Fruit fly (Drosophila melanogaster): ENCODE results near the gene CG13856.

Gene CG13856

DNA sequence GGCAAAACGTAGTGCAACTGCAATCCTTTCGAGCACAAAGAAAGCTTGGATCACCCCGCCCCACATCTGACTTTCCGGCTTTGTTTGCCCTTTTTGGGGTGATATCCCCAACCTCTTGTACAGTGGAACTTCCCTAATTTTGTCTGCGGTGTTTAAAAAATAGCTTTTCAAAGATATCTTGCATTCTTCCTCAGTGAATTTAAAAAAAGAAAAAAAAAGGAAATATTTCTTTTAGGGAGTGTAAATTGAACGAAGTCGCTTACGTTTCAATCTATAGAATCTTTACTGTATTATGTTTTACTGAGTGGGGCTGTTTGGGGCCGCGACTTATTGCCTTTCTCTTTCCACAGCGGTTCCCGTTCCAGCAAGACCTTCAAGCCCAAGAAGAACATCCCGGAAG lies 19.2 kb downstream of the CG13856 start (continued):
- TF ChIP-seq sc (optimal IDR thresholded peaks at IDR 0.05) (no peak), sc (GFP tag; optimal IDR thresholded peaks at IDR 0.05) (no peak), trem (tag; optimal IDR thresholded peaks at IDR 0.05) (no peak), MESR4 (GFP tag; optimal IDR thresholded peaks at IDR 0.05) (no peak), E2f1 (GFP tag; IDR thresholded peaks at IDR 0.05) (peak; percentile 80), CG13424 (tag; optimal IDR thresholded peaks at IDR 0.05) (peak; percentile 66), chif (GFP tag; optimal IDR thresholded peaks at IDR 0.05) (peak; percentile 24 to 51), nerfin-1 (tag; optimal IDR thresholded peaks at IDR 0.05) (no peak), CG2202 (tag; optimal IDR thresholded peaks at IDR 0.05) (no peak), CG32772 (GFP tag; IDR thresholded peaks at IDR 0.05) (peak; percentile 79), CG9215 (GFP tag; IDR thresholded peaks at IDR 0.05) (peak; percentile 68), jing (GFP tag; optimal IDR thresholded peaks at IDR 0.05) (no peak), Abd-B (GFP tag; optimal IDR thresholded peaks at IDR 0.05) (no peak), Ssrp (tag; optimal IDR thresholded peaks at IDR 0.05) (peak; percentile 43), CG9817 (tag; optimal IDR thresholded peaks at IDR 0.05) (peak; percentile 75), Xbp1 (GFP tag; optimal IDR thresholded peaks at IDR 0.05) (peak; percentile 68), CG4730 (GFP tag; IDR thresholded peaks at IDR 0.05) (peak; percentile 48), Chrac-16 (GFP tag; optimal IDR thresholded peaks at IDR 0.05) (peak; percentile 37), Oaz (GFP tag; IDR thresholded peaks at IDR 0.05) (peak; percentile 35; the same call in 1 of the 2 replicates), Ada2b (GFP tag; IDR thresholded peaks at IDR 0.05) (peak; percentile 84), CG12942 (GFP tag; optimal IDR thresholded peaks at IDR 0.05) (no peak), CG2889 (GFP tag; IDR thresholded peaks at IDR 0.05) (peak; percentile 45), dati (GFP tag; IDR thresholded peaks at IDR 0.05) (peak; percentile 39; the same call in 1 of the 2 replicates), CG11456 (GFP tag; IDR thresholded peaks at IDR 0.05) (peak; percentile 87), kah (GFP tag; optimal IDR thresholded peaks at IDR 0.05) (no peak), CG11723 (GFP tag; optimal IDR thresholded peaks at IDR 0.05) (no peak), Hr3 (GFP tag; optimal IDR thresholded peaks at IDR 0.05) (peak; percentile 41), CG11093 (GFP tag; IDR thresholded peaks at IDR 0.05) (peak; percentile 53; the same call in 1 of the 3 replicates), CG4617 (GFP tag; optimal IDR thresholded peaks at IDR 0.05; ENCODE audit: borderline replicate concordance) (no peak), Ptx1 (GFP tag; IDR thresholded peaks at IDR 0.05) (peak; percentile 84), Oli (tag; optimal IDR thresholded peaks at IDR 0.05) (no peak), grn (GFP tag; optimal IDR thresholded peaks at IDR 0.05) (no peak), CG17361 (GFP tag; IDR thresholded peaks at IDR 0.05) (peak; percentile 47; the same call in 1 of the 3 replicates), CG33557 (GFP tag; optimal IDR thresholded peaks at IDR 0.05) (peak; percentile 32), maf-S (GFP tag; optimal IDR thresholded peaks at IDR 0.05) (peak; percentile 44), repo (GFP tag; optimal IDR thresholded peaks at IDR 0.05) (peak; percentile 51), CG8359 (GFP tag; optimal IDR thresholded peaks at IDR 0.05; ENCODE audit: borderline replicate concordance) (no peak), zfh2 (GFP tag; optimal IDR thresholded peaks at IDR 0.05) (peak; percentile 32), CG15479 (GFP tag; optimal IDR thresholded peaks at IDR 0.05) (no peak), br (optimal IDR thresholded peaks at IDR 0.05) (no peak), al (GFP tag; IDR thresholded peaks at IDR 0.05) (peak; percentile 64), Atf3 (GFP tag; optimal IDR thresholded peaks at IDR 0.05) (no peak), pros (GFP tag; optimal IDR thresholded peaks at IDR 0.05) (no peak), gcm (GFP tag; optimal IDR thresholded peaks at IDR 0.05) (peak; percentile 4), pan (optimal IDR thresholded peaks at IDR 0.05) (no peak), pan (GFP tag; optimal IDR thresholded peaks at IDR 0.05 in 1 of 2, IDR thresholded peaks at IDR 0.05 in 1 of 2) (peak in 1 of 2 experiments; percentile 86), Bteb2 (GFP tag; optimal IDR thresholded peaks at IDR 0.05) (peak; percentile 34), fru (optimal IDR thresholded peaks at IDR 0.05) (no peak), CG9932 (GFP tag; IDR thresholded peaks at IDR 0.05) (peak; percentile 77), CG8281 (tag; optimal IDR thresholded peaks at IDR 0.05) (no peak), kay (GFP tag; optimal IDR thresholded peaks at IDR 0.05) (peak; percentile 26), HLH3B (GFP tag; IDR thresholded peaks at IDR 0.05) (peak; percentile 64; the same call in 1 of the 2 replicates), mld (GFP tag; IDR thresholded peaks at IDR 0.05; ENCODE audit: partially characterized antibody) (no peak)
